Worm (Caenorhabditis elegans) whole organism, L4 larva: ENCODE results near the gene tbc-7.
A peak's percentile ranks its signal among the peaks of the same experiment; 100 is the strongest.

Experiments used
- F10B5.3 ChIP-seq: sonication (generic microtip); optimal IDR thresholded peaks from 2 replicates; lab custom pipeline; 2016; ENCODE audit warnings: mild to moderate bottlenecking, missing genetic modification characterization, missing compliant biosample characterization
- F49E8.2 ChIP-seq: sonication (generic microtip); optimal IDR thresholded peaks from 2 replicates; lab custom pipeline; 2016; ENCODE audit warnings: missing compliant biosample characterization, mild to moderate bottlenecking, missing genetic modification characterization, borderline replicate concordance
- Y105C5A.15 ChIP-seq: fragments of 200-800 bp; sonication (Bioruptor generic); IDR thresholded peaks from 2 replicates; pipeline ENCODE4 v1.3.6; 2022; ENCODE audit warnings: missing genetic modification characterization, missing compliant biosample characterization
- Y48G9A.11 ChIP-seq: fragments of 200-800 bp; sonication (Bioruptor generic); IDR thresholded peaks from 2 replicates; pipeline ENCODE4 v1.3.6; 2022; ENCODE audit warnings: missing genetic modification reagents, missing genetic modification characterization, missing compliant biosample characterization
- aha-1 ChIP-seq: fragments of 150-350 bp; peaks from one replicate; lab custom pipeline; 2014; ENCODE audit warnings: missing biosample characterization, missing genetic modification characterization
- attf-4 ChIP-seq: sonication (generic microtip); optimal IDR thresholded peaks from 3 replicates; lab custom pipeline; 2017; ENCODE audit warnings: missing biosample characterization, missing genetic modification characterization
- ceh-62 ChIP-seq: sonication (generic microtip); optimal IDR thresholded peaks from 2 replicates; lab custom pipeline; 2017; ENCODE audit warnings: missing biosample characterization, missing genetic modification characterization
- ceh-82 ChIP-seq: sonication (generic microtip); optimal IDR thresholded peaks from 2 replicates; lab custom pipeline; 2017; ENCODE audit warnings: missing biosample characterization, missing genetic modification characterization
- ces-1 ChIP-seq: fragments of 150-350 bp; sonication (generic microtip); optimal IDR thresholded peaks from 4 replicates; lab custom pipeline; 2014; ENCODE audit warnings: missing biosample characterization, missing genetic modification reagents, missing genetic modification characterization
- cey-2 ChIP-seq: sonication (generic microtip); optimal IDR thresholded peaks from 3 replicates; lab custom pipeline; 2017; ENCODE audit warnings: missing genetic modification characterization, mild to moderate bottlenecking, missing compliant biosample characterization, antibody characterized with exemption, borderline replicate concordance; ENCODE audit not compliant: insufficient read depth
- daf-16 ChIP-seq, 3 experiments: sonication (generic microtip); optimal IDR thresholded peaks; 2 replicates each; lab custom pipeline; 2016 to 2017; ENCODE audit warnings: missing genetic modification characterization in 3 of 3, missing genetic modification reagents in 3 of 3, mild to moderate bottlenecking in 2 of 3, missing compliant biosample characterization in 2 of 3, missing biosample characterization in 1 of 3, moderate library complexity in 1 of 3
- daf-8 ChIP-seq: fragments of 200-800 bp; sonication (Bioruptor generic); IDR thresholded peaks from 2 replicates; pipeline ENCODE4 v1.3.6; 2022; ENCODE audit warnings: missing genetic modification characterization, missing compliant biosample characterization
- dmd-6 ChIP-seq: fragments of 200-800 bp; sonication (Bioruptor generic); IDR thresholded peaks from 2 replicates; pipeline ENCODE4 v1.3.6; 2022; ENCODE audit warnings: missing genetic modification reagents, missing genetic modification characterization, missing compliant biosample characterization
- dmd-8 ChIP-seq: fragments of 200-800 bp; sonication (Bioruptor generic); IDR thresholded peaks from 2 replicates; pipeline ENCODE4 v1.3.6; 2022; ENCODE audit warnings: missing genetic modification characterization, missing compliant biosample characterization
- dve-1 ChIP-seq: sonication (generic microtip); optimal IDR thresholded peaks from 2 replicates; lab custom pipeline; 2017; ENCODE audit warnings: antibody characterized with exemption, mild to moderate bottlenecking, missing genetic modification characterization, missing compliant biosample characterization; ENCODE audit not compliant: insufficient read depth
- egl-43 ChIP-seq: fragments of 200-800 bp; sonication (Bioruptor generic); IDR thresholded peaks from 2 replicates; pipeline ENCODE4 v1.3.6; 2022; ENCODE audit warnings: missing genetic modification reagents, missing genetic modification characterization, missing compliant biosample characterization
- fkh-10 ChIP-seq: fragments of 150-350 bp; optimal IDR thresholded peaks from 2 replicates; lab custom pipeline; 2014; ENCODE audit warnings: missing biosample characterization, missing genetic modification reagents, missing genetic modification characterization
- fos-1 ChIP-seq: fragments of 150-350 bp; optimal IDR thresholded peaks from 2 replicates; lab custom pipeline; 2014; ENCODE audit warnings: missing biosample characterization, missing genetic modification characterization
- gei-8 ChIP-seq: fragments of 200-800 bp; sonication (Bioruptor generic); optimal IDR thresholded peaks from 2 replicates; lab custom pipeline; 2018; ENCODE audit warnings: mild to moderate bottlenecking, missing genetic modification characterization, missing compliant biosample characterization
- hlh-11 ChIP-seq: fragments of 200-800 bp; sonication (Bioruptor generic); optimal IDR thresholded peaks from 2 replicates; lab custom pipeline; 2018; ENCODE audit warnings: mild to moderate bottlenecking, missing genetic modification characterization, missing compliant biosample characterization
- hlh-30 ChIP-seq: sonication (generic microtip); optimal IDR thresholded peaks from 2 replicates; lab custom pipeline; 2017; ENCODE audit warnings: antibody characterized with exemption, mild to moderate bottlenecking, missing genetic modification characterization, missing compliant biosample characterization; ENCODE audit not compliant: insufficient read depth
- lin-1 ChIP-seq: fragments of 200-800 bp; sonication (Bioruptor generic); IDR thresholded peaks from 2 replicates; pipeline ENCODE4 v1.3.6; 2022; ENCODE audit warnings: missing genetic modification reagents, missing genetic modification characterization, missing compliant biosample characterization
- lin-15B ChIP-seq: fragments of 150-350 bp; sonication (generic microtip); optimal IDR thresholded peaks from 3 replicates; lab custom pipeline; 2014; ENCODE audit warnings: missing biosample characterization, missing genetic modification characterization
- lin-29 ChIP-seq: fragments of 200-800 bp; sonication (Bioruptor generic); IDR thresholded peaks from 2 replicates; pipeline ENCODE4 v1.3.6; 2022; ENCODE audit warnings: missing genetic modification reagents, missing genetic modification characterization, missing compliant biosample characterization
- lin-38 ChIP-seq: fragments of 200-800 bp; sonication (Bioruptor generic); IDR thresholded peaks from 2 replicates; pipeline ENCODE4 v1.3.6; 2022; ENCODE audit warnings: missing genetic modification reagents, missing genetic modification characterization, missing compliant biosample characterization
- lsy-2 ChIP-seq, 2 experiments: fragments of 150-350 bp in 1 of 2; sonication (generic microtip) in 1 of 2; optimal IDR thresholded peaks; 2 replicates each; lab custom pipeline; 2014 to 2017; ENCODE audit warnings: missing biosample characterization in 2 of 2, missing genetic modification characterization in 2 of 2
- madf-9 ChIP-seq: fragments of 200-800 bp; sonication (Bioruptor generic); conservative IDR thresholded peaks from 2 replicates; pipeline ENCODE4 v1.3.6; 2022; ENCODE audit warnings: missing genetic modification reagents, missing genetic modification characterization, missing compliant biosample characterization
- mdt-29 ChIP-seq: fragments of 200-800 bp; sonication (Bioruptor generic); IDR thresholded peaks from 2 replicates; pipeline ENCODE4 v1.3.6; 2022; ENCODE audit warnings: missing genetic modification reagents, missing genetic modification characterization, missing compliant biosample characterization
- mep-1 ChIP-seq: fragments of 150-350 bp; sonication (generic microtip); optimal IDR thresholded peaks from 3 replicates; lab custom pipeline; 2014; ENCODE audit warnings: missing biosample characterization, missing genetic modification characterization
- nhr-102 ChIP-seq: sonication (generic microtip); optimal IDR thresholded peaks from 2 replicates; lab custom pipeline; 2016; ENCODE audit warnings: mild to moderate bottlenecking, missing genetic modification characterization, moderate library complexity, missing compliant biosample characterization
- nhr-111 ChIP-seq: fragments of 200-800 bp; sonication (Bioruptor generic); optimal IDR thresholded peaks from 2 replicates; lab custom pipeline; 2018; ENCODE audit warnings: mild to moderate bottlenecking, missing genetic modification characterization, missing compliant biosample characterization
- nhr-237 ChIP-seq: sonication (generic microtip); optimal IDR thresholded peaks from 2 replicates; lab custom pipeline; 2017; ENCODE audit warnings: missing biosample characterization, missing genetic modification characterization
- nhr-41 ChIP-seq: fragments of 200-800 bp; sonication (Bioruptor generic); IDR thresholded peaks from 2 replicates; pipeline ENCODE4 v1.3.6; 2022; ENCODE audit warnings: missing genetic modification reagents, missing genetic modification characterization, missing compliant biosample characterization
- nhr-48 ChIP-seq: sonication (generic microtip); optimal IDR thresholded peaks from 2 replicates; lab custom pipeline; 2016; ENCODE audit warnings: mild to moderate bottlenecking, missing genetic modification characterization, missing compliant biosample characterization
- nhr-77 ChIP-seq: fragments of 150-350 bp; optimal IDR thresholded peaks from 2 replicates; lab custom pipeline; 2014; ENCODE audit warnings: missing biosample characterization, missing genetic modification characterization
- pha-4 ChIP-seq, 2 experiments: fragments of 150-350 bp in 1 of 2; fragments of 200-800 bp in 1 of 2; sonication (Bioruptor generic) in 1 of 2; IDR thresholded peaks in 1 of 2; optimal IDR thresholded peaks in 1 of 2; 2 replicates each; pipeline versions ENCODE4 v1.3.6 to Lab custom; 2014 to 2022; ENCODE audit warnings: missing genetic modification characterization in 2 of 2, missing genetic modification reagents in 2 of 2, missing biosample characterization in 1 of 2, missing compliant biosample characterization in 1 of 2
- skn-1 ChIP-seq: fragments of 150-350 bp; optimal IDR thresholded peaks from 2 replicates; lab custom pipeline; 2014; ENCODE audit warnings: missing biosample characterization, missing genetic modification characterization
- spr-1 ChIP-seq: sonication (generic microtip); optimal IDR thresholded peaks from 2 replicates; lab custom pipeline; 2016; ENCODE audit warnings: mild to moderate bottlenecking, missing genetic modification characterization, missing compliant biosample characterization
- unc-130 ChIP-seq: sonication (generic microtip); optimal IDR thresholded peaks from 2 replicates; lab custom pipeline; 2016; ENCODE audit warnings: missing genetic modification reagents, missing genetic modification characterization, missing compliant biosample characterization
- unc-62 ChIP-seq, 3 experiments: fragments of 150-350 bp in 1 of 3; sonication (generic microtip); optimal IDR thresholded peaks in 2 of 3; peaks in 1 of 3; 1 replicate in 1 of 3; 2 replicates in 2 of 3; lab custom pipeline; 2014 to 2017; ENCODE audit warnings: missing biosample characterization in 3 of 3, missing genetic modification characterization in 3 of 3, missing genetic modification reagents in 3 of 3, missing genotype in 1 of 3
- zip-11 ChIP-seq: fragments of 200-800 bp; sonication (Bioruptor generic); IDR thresholded peaks from 2 replicates; pipeline ENCODE4 v1.3.6; 2022; ENCODE audit warnings: missing genetic modification characterization, missing compliant biosample characterization
- zip-2 ChIP-seq: fragments of 150-350 bp; optimal IDR thresholded peaks from 2 replicates; lab custom pipeline; 2014; ENCODE audit warnings: missing biosample characterization, missing genetic modification characterization
- ztf-7 ChIP-seq: fragments of 150-350 bp; optimal IDR thresholded peaks from 2 replicates; lab custom pipeline; 2014; ENCODE audit warnings: missing biosample characterization, missing genetic modification characterization

Gene tbc-7

ce11 chrX:5085465-5085864, 48.6 kb upstream of the tbc-7 start (continued):
- TF ChIP-seq zip-11 (GFP tag; lab: Robert Waterston, UW): 0 out of 2 replicates have a peak, but pooled peaks have one; percentile 40
- TF ChIP-seq spr-1 (tag; lab: Kevin White, UChicago): peak; percentile 82
- TF ChIP-seq dmd-8: peak; percentile 89
- TF ChIP-seq ces-1 (GFP tag; lab: Kevin White, UChicago): peak; percentile 39
- peak; percentile 88 for TF ChIP-seq lin-1 (GFP tag; lab: Robert Waterston, UW)
- TF ChIP-seq attf-4: peak; percentile 30
- TF ChIP-seq daf-8 (GFP tag; lab: Robert Waterston, UW): no peak
- TF ChIP-seq ztf-7: peak; percentile 87
- TF ChIP-seq skn-1 (tag; lab: Kevin White, UChicago): no peak
- peak; percentile 91 for TF ChIP-seq madf-9
- peak; percentile 88 for TF ChIP-seq pha-4 (GFP tag; IDR thresholded peaks at IDR 0.05; lab: Robert Waterston, UW)
- peak; percentile 41 for TF ChIP-seq pha-4 (tag; optimal IDR thresholded peaks at IDR 0.05; lab: Kevin White, UChicago)
- peak; percentile 87 for TF ChIP-seq nhr-48 (tag; lab: Kevin White, UChicago)
- TF ChIP-seq nhr-41 (GFP tag; lab: Robert Waterston, UW): peak; percentile 64; the same call in 1 of the 2 replicates
- TF ChIP-seq cey-2 (tag; lab: Kevin White, UChicago): no peak
- peak; percentile 75 for TF ChIP-seq fkh-10 (GFP tag; lab: Kevin White, UChicago)
- peak; percentile 86 for TF ChIP-seq nhr-102 (tag; lab: Kevin White, UChicago)
- TF ChIP-seq fos-1: no peak
- TF ChIP-seq lin-15B: no peak
- peak; percentile 98 for TF ChIP-seq aha-1 (tag; lab: Kevin White, UChicago)
- TF ChIP-seq lin-29 (GFP tag; lab: Robert Waterston, UW): peak; percentile 82; the same call in 1 of the 2 replicates

- TF ChIP-seq daf-16 (GFP tag; optimal IDR thresholded peaks at IDR 0.05; lab: Kevin White, UChicago) (peak in 1 of 2 experiments; percentile 23), daf-16 (tag; optimal IDR thresholded peaks at IDR 0.05; lab: Kevin White, UChicago) (peak; percentile 94), hlh-30 (tag; lab: Kevin White, UChicago) (peak; percentile 12), mep-1 (peak; percentile 24), nhr-237 (no peak), dve-1 (tag; lab: Kevin White, UChicago) (peak; percentile 28), ceh-82 (tag; lab: Kevin White, UChicago) (no peak), lsy-2 (tag; optimal IDR thresholded peaks at IDR 0.05; lab: Kevin White, UChicago) (peak in 1 of 2 experiments; percentile 27), unc-62 (GFP tag; optimal IDR thresholded peaks at IDR 0.05 in 1 of 2; lab: Kevin White, UChicago) (peak in 1 of 2 experiments; percentile 35), unc-62 (tag; optimal IDR thresholded peaks at IDR 0.05; lab: Kevin White, UChicago) (no peak)
These were observed 47.9 kb upstream of the tbc-7 start for ce11 chrX:5086212-5086611.

ce11 chrX:5087366-5087891, 46.7 kb upstream of the tbc-7 start, which contains the start of gene pnk-4:
Gene pnk-4 (plus strand): TSS chrX:5087841.
- peak; percentile 1 for TF ChIP-seq hlh-11 (tag; lab: Kevin White, UChicago)
- TF ChIP-seq daf-16 (GFP tag; optimal IDR thresholded peaks at IDR 0.05; lab: Kevin White, UChicago): no peak
- no peak for TF ChIP-seq daf-16 (tag; optimal IDR thresholded peaks at IDR 0.05; lab: Kevin White, UChicago)
- TF ChIP-seq ces-1 (GFP tag; lab: Kevin White, UChicago): no peak
- no peak for TF ChIP-seq Y105C5A.15
- no peak for TF ChIP-seq Y48G9A.11 (GFP tag; lab: Robert Waterston, UW)
- no peak for TF ChIP-seq gei-8
- TF ChIP-seq lin-38 (GFP tag; lab: Robert Waterston, UW): no peak
- peak; percentile 95 for TF ChIP-seq aha-1 (tag; lab: Kevin White, UChicago)
- TF ChIP-seq dve-1 (tag; lab: Kevin White, UChicago): peak; percentile 18
- no peak for TF ChIP-seq nhr-111 (GFP tag; lab: Kevin White, UChicago)
- TF ChIP-seq unc-130 (GFP tag; lab: Kevin White, UChicago): no peak
- no peak for TF ChIP-seq F49E8.2 (tag; lab: Kevin White, UChicago)
- TF ChIP-seq nhr-237: no peak
- no peak for TF ChIP-seq nhr-77 (tag; lab: Kevin White, UChicago)
- TF ChIP-seq mdt-29 (GFP tag; lab: Robert Waterston, UW): no peak
- 0 out of 2 replicates have a peak, but pooled peaks have one; percentile 7 for TF ChIP-seq dmd-6
- no peak for TF ChIP-seq zip-2
- no peak for TF ChIP-seq ceh-62
- no peak for TF ChIP-seq F10B5.3 (tag; lab: Kevin White, UChicago)
- TF ChIP-seq egl-43 (GFP tag; lab: Robert Waterston, UW): no peak
- no peak for TF ChIP-seq mep-1
